Fruit fly (Drosophila melanogaster): ENCODE measurements around the gene kto.
A peak's percentile ranks its signal among the peaks of the same experiment; 100 is the strongest.

Gene kto

DNA sequence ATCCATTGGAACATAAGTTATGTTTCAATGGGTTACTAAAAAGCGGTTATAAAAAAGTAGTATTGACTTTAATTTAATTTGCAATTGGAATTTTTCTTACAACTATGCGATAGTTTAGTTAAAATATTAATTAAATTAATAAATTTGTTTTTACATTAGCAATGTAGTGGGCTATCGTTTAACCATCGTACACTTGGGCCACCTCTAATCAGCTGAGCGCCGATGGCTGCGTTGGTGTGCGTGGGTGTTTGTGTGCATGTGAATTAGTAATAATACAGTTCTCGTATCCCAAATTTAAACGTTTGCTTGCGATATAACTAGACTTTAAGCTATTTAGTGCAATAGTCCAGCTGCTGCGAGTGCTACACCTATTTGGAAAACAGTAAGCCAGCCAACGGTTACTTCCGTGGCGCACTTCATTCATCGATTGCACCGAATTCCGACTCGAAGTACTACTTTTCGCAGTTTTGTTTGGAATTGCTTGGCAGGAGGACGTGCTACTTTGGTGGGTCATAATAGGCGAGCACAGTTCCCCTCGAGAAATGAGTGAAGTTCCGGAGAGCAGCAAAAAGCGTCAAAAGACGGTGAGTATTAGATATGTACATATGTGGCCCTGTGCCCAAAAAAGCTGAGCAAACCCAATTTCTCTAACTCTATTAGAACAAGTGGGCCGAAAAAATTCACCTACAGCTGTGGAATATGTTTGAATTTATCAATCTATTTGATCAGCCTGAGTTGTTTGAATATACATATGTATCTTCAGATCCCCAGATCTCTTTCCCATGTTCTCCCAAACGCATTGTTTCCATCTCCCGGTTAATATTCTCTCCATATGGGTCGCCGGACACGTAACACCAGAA lies 8.9 kb downstream of the kto start, which contains the start of gene Papss (continued):
- TF ChIP-seq CG14710 (tag; optimal IDR thresholded peaks at IDR 0.05) (peak; percentile 28), E2f2 (GFP tag; IDR thresholded peaks at IDR 0.05) (peak; percentile 28; the same call in 1 of the 2 replicates), kni (GFP tag; optimal IDR thresholded peaks at IDR 0.05) (peak; percentile 78), ci (GFP tag; IDR thresholded peaks at IDR 0.05) (peak; percentile 44; the same call in 1 of the 3 replicates), Sry-δ (GFP tag; optimal IDR thresholded peaks at IDR 0.05) (peak; percentile 70), CG17612 (GFP tag; IDR thresholded peaks at IDR 0.05) (no peak), vvl (GFP tag; IDR thresholded peaks at IDR 0.05) (peak; percentile 41), Scr (GFP tag; IDR thresholded peaks at IDR 0.05; ENCODE audit: partially characterized antibody) (peak; percentile 90), org-1 (GFP tag; optimal IDR thresholded peaks at IDR 0.05) (peak; percentile 66), CG34376 (GFP tag; optimal IDR thresholded peaks at IDR 0.05) (peak; percentile 69), eyg (GFP tag; optimal IDR thresholded peaks at IDR 0.05) (peak; percentile 14), maf-S (GFP tag; optimal IDR thresholded peaks at IDR 0.05) (no peak), CG6791 (GFP tag; IDR thresholded peaks at IDR 0.05; ENCODE audit: partially characterized antibody) (peak; percentile 82), CG2120 (GFP tag; optimal IDR thresholded peaks at IDR 0.05) (peak; percentile 23), Bgb (GFP tag; IDR thresholded peaks at IDR 0.05; ENCODE audit: partially characterized antibody) (peak; percentile 82), HHEX (GFP tag; optimal IDR thresholded peaks at IDR 0.05) (peak; percentile 43), CG4617 (GFP tag; optimal IDR thresholded peaks at IDR 0.05; ENCODE audit: borderline replicate concordance) (peak; percentile 15), Ada2b (GFP tag; IDR thresholded peaks at IDR 0.05) (peak; percentile 11; the same call in 1 of the 2 replicates), mld (GFP tag; IDR thresholded peaks at IDR 0.05; ENCODE audit: partially characterized antibody) (peak; percentile 61; the same call in 1 of the 3 replicates), her (GFP tag; optimal IDR thresholded peaks at IDR 0.05) (peak; percentile 23), CG13287 (GFP tag; IDR thresholded peaks at IDR 0.05; ENCODE audit: partially characterized antibody) (peak; percentile 94), Med (GFP tag) (peak; percentile 65), CG7963 (GFP tag; IDR thresholded peaks at IDR 0.05; ENCODE audit: partially characterized antibody) (peak; percentile 71; the same call in 2 of the 3 replicates), B-H2 (GFP tag; optimal IDR thresholded peaks at IDR 0.05) (peak; percentile 10), sr (GFP tag; IDR thresholded peaks at IDR 0.05) (peak; percentile 33; the same call in 2 of the 3 replicates), CG10543 (GFP tag; optimal IDR thresholded peaks at IDR 0.05) (peak; percentile 49), E2f1 (GFP tag; IDR thresholded peaks at IDR 0.05) (0 out of 2 replicates have a peak, but pooled peaks have one; percentile 17), pfk (GFP tag; optimal IDR thresholded peaks at IDR 0.05) (peak; percentile 50), CG12104 (GFP tag; optimal IDR thresholded peaks at IDR 0.05) (peak; percentile 9), Dek (tag; optimal IDR thresholded peaks at IDR 0.05) (peak; percentile 17), CG8478 (optimal IDR thresholded peaks at IDR 0.05) (no peak), CG30403 (GFP tag; optimal IDR thresholded peaks at IDR 0.05) (peak; percentile 51), nerfin-2 (GFP tag; IDR thresholded peaks at IDR 0.05; ENCODE audit: partially characterized antibody) (peak; percentile 56), cwo (GFP tag; optimal IDR thresholded peaks at IDR 0.05) (peak; percentile 24), Rfx (GFP tag; IDR thresholded peaks at IDR 0.05) (peak; percentile 68), Gug (GFP tag; IDR thresholded peaks at IDR 0.05) (0 out of 4 replicates have a peak, but pooled peaks have one; percentile 26), onecut (GFP tag; IDR thresholded peaks at IDR 0.05) (peak; percentile 5; the same call in 1 of the 2 replicates), lmd (GFP tag; IDR thresholded peaks at IDR 0.05) (no peak; the same call in 1 of the 2 replicates), lab (GFP tag; optimal IDR thresholded peaks at IDR 0.05) (peak; percentile 86), MESR4 (GFP tag; optimal IDR thresholded peaks at IDR 0.05) (peak; percentile 41), CG12219 (GFP tag; optimal IDR thresholded peaks at IDR 0.05) (peak; percentile 14), Atf-2 (GFP tag; optimal IDR thresholded peaks at IDR 0.05) (no peak), NfI (GFP tag; optimal IDR thresholded peaks at IDR 0.05) (no peak), CG4707 (GFP tag; optimal IDR thresholded peaks at IDR 0.05) (peak; percentile 41), dmrt11E (tag; optimal IDR thresholded peaks at IDR 0.05) (peak; percentile 19), CG12391 (tag; optimal IDR thresholded peaks at IDR 0.05) (peak; percentile 57), Tbp (GFP tag; optimal IDR thresholded peaks at IDR 0.05) (no peak)

Data from whole organism, embryonic.